Worm (Caenorhabditis elegans) whole organism, early embryonic: ENCODE measurements around the gene ZK180.5.

ENCODE experiments used
- B0310.2 ChIP-seq: sonication (generic microtip); optimal IDR thresholded peaks from 2 replicates; lab custom pipeline; 2016; ENCODE audit warnings: mild to moderate bottlenecking, missing genetic modification characterization, missing compliant biosample characterization
- F13C5.2 ChIP-seq: sonication (generic microtip); optimal IDR thresholded peaks from 2 replicates; lab custom pipeline; 2017; ENCODE audit warnings: mild to moderate bottlenecking, missing genetic modification characterization, inconsistent platforms, missing compliant biosample characterization
- aly-1 ChIP-seq: sonication (generic microtip); optimal IDR thresholded peaks from 2 replicates; lab custom pipeline; 2016; ENCODE audit warnings: missing genetic modification characterization, missing compliant biosample characterization
- ama-1 ChIP-seq: fragments of 150-350 bp; optimal IDR thresholded peaks from 2 replicates; lab custom pipeline; 2014
- ceh-13 ChIP-seq: fragments of 200-800 bp; sonication (Bioruptor generic); optimal IDR thresholded peaks from 2 replicates; lab custom pipeline; 2018; ENCODE audit warnings: mild to moderate bottlenecking, missing genetic modification characterization, missing compliant biosample characterization
- ceh-36 ChIP-seq: sonication (generic microtip); optimal IDR thresholded peaks from 2 replicates; lab custom pipeline; 2016; ENCODE audit warnings: missing genetic modification characterization, inconsistent platforms, missing compliant biosample characterization
- ets-7 ChIP-seq: sonication (generic microtip); optimal IDR thresholded peaks from 2 replicates; lab custom pipeline; 2016; ENCODE audit warnings: missing genotype, missing genetic modification characterization, missing compliant biosample characterization
- flt-1 ChIP-seq: fragments of 200-800 bp; sonication (Bioruptor generic); IDR thresholded peaks from 2 replicates; pipeline ENCODE4 v1.3.6; 2022; ENCODE audit warnings: missing genetic modification characterization, missing compliant biosample characterization
- hmbx-1 ChIP-seq: sonication (generic microtip); optimal IDR thresholded peaks from 2 replicates; lab custom pipeline; 2016; ENCODE audit warnings: mild to moderate bottlenecking, missing genetic modification characterization, missing compliant biosample characterization
- hmg-4 ChIP-seq: fragments of 200-800 bp; sonication (Bioruptor generic); optimal IDR thresholded peaks from 2 replicates; lab custom pipeline; 2018; ENCODE audit warnings: mild to moderate bottlenecking, missing genetic modification characterization, missing compliant biosample characterization
- hnd-1 ChIP-seq: sonication (generic microtip); optimal IDR thresholded peaks from 2 replicates; lab custom pipeline; 2016; ENCODE audit warnings: missing genetic modification characterization, missing compliant biosample characterization
- pes-1 ChIP-seq: fragments of 200-800 bp; sonication (Bioruptor generic); IDR thresholded peaks from 2 replicates; pipeline ENCODE4 v1.3.6; 2022; ENCODE audit warnings: missing genetic modification reagents, missing genetic modification characterization, missing compliant biosample characterization
- scrt-1 ChIP-seq: fragments of 200-800 bp; sonication (Bioruptor generic); IDR thresholded peaks from 2 replicates; pipeline ENCODE4 v1.3.6; 2022; ENCODE audit warnings: missing genetic modification characterization, missing compliant biosample characterization
- sea-1 ChIP-seq: fragments of 200-800 bp; sonication (Bioruptor generic); conservative IDR thresholded peaks from 2 replicates; pipeline ENCODE4 v1.3.6; 2022; ENCODE audit warnings: missing genetic modification characterization, missing compliant biosample characterization
- tbx-11 ChIP-seq: fragments of 200-800 bp; sonication (Bioruptor generic); IDR thresholded peaks from 2 replicates; pipeline ENCODE4 v1.3.6; 2022; ENCODE audit warnings: missing genetic modification characterization, missing compliant biosample characterization
- tbx-37 ChIP-seq: fragments of 200-800 bp; sonication (Bioruptor generic); conservative IDR thresholded peaks from 2 replicates; pipeline ENCODE4 v1.3.6; 2022; ENCODE audit warnings: missing genetic modification reagents, missing genetic modification characterization, missing compliant biosample characterization
- tra-4 ChIP-seq: sonication (generic microtip); optimal IDR thresholded peaks from 2 replicates; lab custom pipeline; 2017; ENCODE audit warnings: missing genetic modification characterization, missing compliant biosample characterization

Gene ZK180.5

ce11 chrIV:4526724-4527123 is 9.8 kb upstream of the ZK180.5 start:
- TF ChIP-seq ceh-36 (tag; lab: Kevin White, UChicago) (peak; percentile 72), tra-4 (no peak)

ce11 chrIV:4526028-4526427 is 9.1 kb upstream of the ZK180.5 start:
- TF ChIP-seq hnd-1 (tag; lab: Kevin White, UChicago) (no peak), tbx-11 (GFP tag; lab: Robert Waterston, UW) (no peak), sea-1 (GFP tag; lab: Robert Waterston, UW) (no peak), tra-4 (no peak), F13C5.2 (tag; lab: Kevin White, UChicago) (no peak), pes-1 (GFP tag; lab: Robert Waterston, UW) (no peak)

- TF ChIP-seq ceh-13 (GFP tag; lab: Kevin White, UChicago) (no peak), tbx-11 (GFP tag; lab: Robert Waterston, UW) (no peak), ets-7 (tag; lab: Kevin White, UChicago) (no peak), sea-1 (GFP tag; lab: Robert Waterston, UW) (no peak), ama-1 (lab: Kevin White, UChicago) (no peak), tra-4 (no peak), hmbx-1 (tag; lab: Kevin White, UChicago) (no peak), scrt-1 (GFP tag; lab: Robert Waterston, UW) (no peak), aly-1 (no peak), F13C5.2 (tag; lab: Kevin White, UChicago) (no peak), tbx-37 (GFP tag; lab: Robert Waterston, UW) (no peak), pes-1 (GFP tag; lab: Robert Waterston, UW) (no peak), hmg-4 (GFP tag; lab: Kevin White, UChicago) (no peak), flt-1 (GFP tag; lab: Robert Waterston, UW) (no peak)
Measured at ce11 chrIV:4524943-4525342, 8.0 kb upstream of the ZK180.5 start, which contains the start of gene ZK180.6. Gene ZK180.6 (minus strand): TSS chrIV:4525043.

- no peak for TF ChIP-seq sea-1 (GFP tag; lab: Robert Waterston, UW)
- TF ChIP-seq aly-1, result no peak
- no peak for TF ChIP-seq B0310.2 (tag; lab: Kevin White, UChicago)
- no peak for TF ChIP-seq hmbx-1 (tag; lab: Kevin White, UChicago)
- TF ChIP-seq pes-1 (GFP tag; lab: Robert Waterston, UW), result no peak
- no peak for TF ChIP-seq ama-1 (lab: Kevin White, UChicago)
- no peak for TF ChIP-seq ceh-36 (tag; lab: Kevin White, UChicago)
- no peak for TF ChIP-seq scrt-1 (GFP tag; lab: Robert Waterston, UW)
- no peak for TF ChIP-seq F13C5.2 (tag; lab: Kevin White, UChicago)
- no peak for TF ChIP-seq flt-1 (GFP tag; lab: Robert Waterston, UW)
- no peak for TF ChIP-seq tbx-37 (GFP tag; lab: Robert Waterston, UW)
- no peak for TF ChIP-seq hnd-1 (tag; lab: Kevin White, UChicago)
Measured at ce11 chrIV:4523461-4523860, 6.5 kb upstream of the ZK180.5 start.

ce11 chrIV:4519714-4520113 is 2.7 kb upstream of the ZK180.5 start:
- TF ChIP-seq pes-1 (GFP tag; lab: Robert Waterston, UW) (no peak), tbx-37 (GFP tag; lab: Robert Waterston, UW) (no peak), ets-7 (tag; lab: Kevin White, UChicago) (no peak)

ce11 chrIV:4518111-4518510 is 1.1 kb upstream of the ZK180.5 start:
- TF ChIP-seq ceh-13 (GFP tag; lab: Kevin White, UChicago) (no peak), hmg-4 (GFP tag; lab: Kevin White, UChicago) (peak; percentile 10), scrt-1 (GFP tag; lab: Robert Waterston, UW) (no peak)

ce11 chrIV:4516478-4516877 is 488 bp downstream of the ZK180.5 start:
- TF ChIP-seq F13C5.2 (tag; lab: Kevin White, UChicago) (no peak), B0310.2 (tag; lab: Kevin White, UChicago) (no peak), hnd-1 (tag; lab: Kevin White, UChicago) (no peak), tbx-11 (GFP tag; lab: Robert Waterston, UW) (no peak), ama-1 (lab: Kevin White, UChicago) (no peak), pes-1 (GFP tag; lab: Robert Waterston, UW) (no peak), flt-1 (GFP tag; lab: Robert Waterston, UW) (no peak), sea-1 (GFP tag; lab: Robert Waterston, UW) (no peak), scrt-1 (GFP tag; lab: Robert Waterston, UW) (no peak)

ce11 chrIV:4513269-4513819 is 3.6 kb downstream of the ZK180.5 start, which contains the start of gene sar-1:
Gene sar-1 (minus strand): TSS chrIV:4513319.
- TF ChIP-seq F13C5.2 (tag; lab: Kevin White, UChicago) (peak; percentile 6), hnd-1 (tag; lab: Kevin White, UChicago) (no peak), aly-1 (no peak), hmbx-1 (tag; lab: Kevin White, UChicago) (no peak), hmg-4 (GFP tag; lab: Kevin White, UChicago) (peak; percentile 46), flt-1 (GFP tag; lab: Robert Waterston, UW) (peak; percentile 35; the same call in 1 of the 2 replicates), sea-1 (GFP tag; lab: Robert Waterston, UW) (no peak), pes-1 (GFP tag; lab: Robert Waterston, UW) (no peak), ama-1 (lab: Kevin White, UChicago) (no peak), tbx-37 (GFP tag; lab: Robert Waterston, UW) (0 out of 2 replicates have a peak, but pooled peaks have one; percentile 15), scrt-1 (GFP tag; lab: Robert Waterston, UW) (no peak), ceh-13 (GFP tag; lab: Kevin White, UChicago) (no peak), tra-4 (no peak), tbx-11 (GFP tag; lab: Robert Waterston, UW) (no peak), ceh-36 (tag; lab: Kevin White, UChicago) (no peak), B0310.2 (tag; lab: Kevin White, UChicago) (no peak), ets-7 (tag; lab: Kevin White, UChicago) (no peak)
